Worm (Caenorhabditis elegans): ENCODE measurements around the gene let-19.

DNA sequence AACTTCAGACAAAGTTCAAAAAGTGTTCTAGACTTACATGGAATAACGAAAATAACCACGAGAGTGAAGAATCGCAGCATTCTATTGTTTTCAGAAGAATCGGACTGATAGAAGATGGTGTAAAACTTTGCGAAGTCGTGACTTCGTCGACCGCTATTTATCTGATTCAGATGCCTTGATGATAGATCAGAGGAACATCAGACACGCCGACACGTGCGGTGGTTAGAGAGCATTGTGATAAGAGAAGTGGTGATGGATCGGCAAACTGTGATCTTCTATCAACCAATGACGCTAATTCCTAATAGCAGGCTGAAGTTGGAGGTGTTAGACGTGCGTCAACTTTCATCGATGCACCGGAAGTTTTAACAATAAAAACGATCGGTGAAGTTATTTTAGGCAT is 47.5 kb downstream of the let-19 start:
- TF ChIP-seq sox-4 (tag; optimal IDR thresholded peaks at IDR 0.05) (no peak), unc-42 (tag; optimal IDR thresholded peaks at IDR 0.05) (no peak), lim-6 (tag; optimal IDR thresholded peaks at IDR 0.05) (no peak)
